Worm (Caenorhabditis elegans) whole organism, L3 larva: ENCODE results near the gene F41G4.7.
A peak's percentile ranks its signal among the peaks of the same experiment; 100 is the strongest.

Experiments
- R02D3.7 ChIP-seq: fragments of 150-350 bp; optimal IDR thresholded peaks from 2 replicates; lab custom pipeline; 2014; ENCODE audit warnings: missing biosample characterization, missing genetic modification characterization
- ama-1 ChIP-seq: fragments of 150-350 bp; optimal IDR thresholded peaks from 2 replicates; lab custom pipeline; 2018
- ceh-28 ChIP-seq: fragments of 150-350 bp; optimal IDR thresholded peaks from 2 replicates; lab custom pipeline; 2014; ENCODE audit warnings: missing biosample characterization, missing genetic modification reagents, missing genetic modification characterization
- ceh-82 ChIP-seq: fragments of 150-350 bp; optimal IDR thresholded peaks from 2 replicates; lab custom pipeline; 2014; ENCODE audit warnings: missing biosample characterization, missing genetic modification characterization
- ceh-9 ChIP-seq: sonication (generic microtip); optimal IDR thresholded peaks from 2 replicates; lab custom pipeline; 2018; ENCODE audit warnings: missing biosample characterization, missing genetic modification characterization
- daf-12 ChIP-seq: fragments of 150-350 bp; optimal IDR thresholded peaks from 2 replicates; lab custom pipeline; 2014; ENCODE audit warnings: missing biosample characterization, missing genetic modification reagents, missing genetic modification characterization
- egl-27 ChIP-seq: sonication (generic microtip); optimal IDR thresholded peaks from 4 replicates; lab custom pipeline; 2017; ENCODE audit warnings: missing biosample characterization, missing genetic modification reagents, missing genetic modification characterization
- egl-5 ChIP-seq: fragments of 150-350 bp; optimal IDR thresholded peaks from 2 replicates; lab custom pipeline; 2017; ENCODE audit warnings: missing biosample characterization, missing genetic modification reagents, missing genetic modification characterization, inconsistent platforms
- elt-1 ChIP-seq: fragments of 150-350 bp; optimal IDR thresholded peaks from 2 replicates; lab custom pipeline; 2014; ENCODE audit warnings: missing biosample characterization, missing genetic modification characterization
- elt-2 ChIP-seq: sonication (generic microtip); optimal IDR thresholded peaks from 2 replicates; lab custom pipeline; 2016; ENCODE audit warnings: missing genetic modification reagents, mild to moderate bottlenecking, missing genetic modification characterization, missing compliant biosample characterization
- eor-1 ChIP-seq, 2 experiments: fragments of 150-350 bp; optimal IDR thresholded peaks; 2 replicates each; lab custom pipeline; 2014 to 2018; ENCODE audit warnings: missing biosample characterization in 2 of 2, missing genetic modification characterization in 2 of 2
- fkh-10 ChIP-seq: sonication (generic microtip); optimal IDR thresholded peaks from 2 replicates; lab custom pipeline; 2017; ENCODE audit warnings: missing biosample characterization, missing genetic modification reagents, missing genetic modification characterization
- fkh-2 ChIP-seq: fragments of 150-350 bp; optimal IDR thresholded peaks from 2 replicates; lab custom pipeline; 2014; ENCODE audit warnings: missing biosample characterization, missing genetic modification reagents, missing genetic modification characterization
- fos-1 ChIP-seq: fragments of 150-350 bp; optimal IDR thresholded peaks from 2 replicates; lab custom pipeline; 2014; ENCODE audit warnings: missing biosample characterization, missing genetic modification characterization
- hmg-11 ChIP-seq: sonication (generic microtip); optimal IDR thresholded peaks from 2 replicates; lab custom pipeline; 2016; ENCODE audit warnings: missing genetic modification characterization, missing compliant biosample characterization
- jun-1 ChIP-seq: fragments of 150-350 bp; optimal IDR thresholded peaks from 2 replicates; lab custom pipeline; 2014; ENCODE audit warnings: missing biosample characterization, missing genetic modification reagents, missing genetic modification characterization
- lin-15B ChIP-seq: fragments of 150-350 bp; optimal IDR thresholded peaks from 2 replicates; lab custom pipeline; 2014; ENCODE audit warnings: missing biosample characterization, missing genetic modification characterization
- lin-39 ChIP-seq: fragments of 150-350 bp; optimal IDR thresholded peaks from 2 replicates; lab custom pipeline; 2018; ENCODE audit warnings: missing biosample characterization, missing genetic modification reagents, missing genetic modification characterization
- lsy-12 ChIP-seq: sonication (generic microtip); optimal IDR thresholded peaks from 2 replicates; lab custom pipeline; 2016; ENCODE audit warnings: mild to moderate bottlenecking, missing genetic modification characterization, missing compliant biosample characterization
- nfya-1 ChIP-seq: sonication (generic microtip); optimal IDR thresholded peaks from 2 replicates; lab custom pipeline; 2017; ENCODE audit warnings: missing genetic modification characterization, mild to moderate bottlenecking, missing compliant biosample characterization, antibody characterized with exemption, moderate library complexity; ENCODE audit not compliant: insufficient read depth
- nhr-12 ChIP-seq: fragments of 150-350 bp; optimal IDR thresholded peaks from 2 replicates; lab custom pipeline; 2014; ENCODE audit warnings: missing biosample characterization, missing genetic modification characterization
- nhr-23 ChIP-seq: fragments of 150-350 bp; optimal IDR thresholded peaks from 2 replicates; lab custom pipeline; 2014; ENCODE audit warnings: missing biosample characterization, missing genetic modification reagents, missing genetic modification characterization
- nhr-237 ChIP-seq: fragments of 150-350 bp; optimal IDR thresholded peaks from 2 replicates; lab custom pipeline; 2014; ENCODE audit warnings: missing biosample characterization, missing genetic modification characterization
- nhr-25 ChIP-seq: sonication (generic microtip); optimal IDR thresholded peaks from 2 replicates; lab custom pipeline; 2017; ENCODE audit warnings: missing biosample characterization, missing genetic modification characterization
- nhr-28 ChIP-seq: fragments of 150-350 bp; optimal IDR thresholded peaks from 2 replicates; lab custom pipeline; 2014; ENCODE audit warnings: missing biosample characterization, missing genetic modification characterization
- nhr-43 ChIP-seq: sonication (generic microtip); optimal IDR thresholded peaks from 2 replicates; lab custom pipeline; 2016; ENCODE audit warnings: mild to moderate bottlenecking, missing genetic modification characterization, missing compliant biosample characterization; ENCODE audit not compliant: poor library complexity, severe bottlenecking
- nhr-76 ChIP-seq: fragments of 150-350 bp; sonication (generic microtip); optimal IDR thresholded peaks from 5 replicates; lab custom pipeline; 2014; ENCODE audit warnings: missing biosample characterization, missing genetic modification characterization
- nhr-77 ChIP-seq: fragments of 150-350 bp; optimal IDR thresholded peaks from 2 replicates; lab custom pipeline; 2014; ENCODE audit warnings: missing biosample characterization, missing genetic modification characterization
- pha-4 ChIP-seq: fragments of 150-350 bp; optimal IDR thresholded peaks from 2 replicates; lab custom pipeline; 2014; ENCODE audit warnings: missing biosample characterization, missing genetic modification reagents, missing genetic modification characterization
- pqm-1 ChIP-seq: fragments of 150-350 bp; optimal IDR thresholded peaks from 2 replicates; lab custom pipeline; 2017; ENCODE audit warnings: missing biosample characterization, missing genetic modification characterization, inconsistent platforms
- sea-2 ChIP-seq: fragments of 150-350 bp; sonication (generic microtip); optimal IDR thresholded peaks from 4 replicates; lab custom pipeline; 2014; ENCODE audit warnings: missing biosample characterization, missing genetic modification reagents, missing genetic modification characterization
- skn-1 ChIP-seq: fragments of 150-350 bp; optimal IDR thresholded peaks from 2 replicates; lab custom pipeline; 2014; ENCODE audit warnings: missing biosample characterization, missing genetic modification characterization
- snpc-4 ChIP-seq: fragments of 150-350 bp; optimal IDR thresholded peaks from 2 replicates; lab custom pipeline; 2014; ENCODE audit warnings: missing biosample characterization, missing genetic modification characterization
- tbx-2 ChIP-seq: sonication (generic microtip); optimal IDR thresholded peaks from 2 replicates; lab custom pipeline; 2016; ENCODE audit warnings: mild to moderate bottlenecking, missing genetic modification characterization, missing compliant biosample characterization
- unc-62 ChIP-seq: fragments of 150-350 bp; sonication (generic microtip); optimal IDR thresholded peaks from 4 replicates; lab custom pipeline; 2014; ENCODE audit warnings: missing biosample characterization, missing genetic modification reagents, missing genetic modification characterization
- ztf-11 ChIP-seq: fragments of 150-350 bp; optimal IDR thresholded peaks from 2 replicates; lab custom pipeline; 2014; ENCODE audit warnings: missing biosample characterization, missing genetic modification characterization
- ztf-4 ChIP-seq: fragments of 150-350 bp; optimal IDR thresholded peaks from 2 replicates; lab custom pipeline; 2014; ENCODE audit warnings: missing biosample characterization, missing genetic modification characterization

F41G4.7 gene

DNA sequence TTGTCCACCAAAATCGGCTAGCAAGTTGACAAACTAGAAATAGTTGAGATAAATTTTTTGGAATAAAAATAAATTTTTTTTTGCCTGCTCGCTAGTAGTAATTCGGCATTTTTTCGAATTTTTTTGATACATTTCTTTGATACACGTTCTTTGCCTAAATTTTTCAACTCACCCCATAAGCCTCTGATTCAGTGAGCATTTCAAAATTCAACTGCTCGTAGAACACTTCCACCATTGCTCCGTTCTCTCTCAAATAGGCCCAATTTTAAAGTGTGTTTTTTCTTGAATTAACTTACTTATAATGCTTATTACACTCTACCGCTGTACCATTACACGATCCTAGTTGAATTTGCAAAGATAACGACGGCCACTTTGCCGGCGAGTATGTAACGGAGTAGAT is 32.7 kb downstream of the F41G4.7 start:
- TF ChIP-seq pha-4 (tag; lab: Kevin White, UChicago) (no peak), snpc-4 (tag; lab: Kevin White, UChicago) (no peak), skn-1 (no peak), fos-1 (tag; lab: Kevin White, UChicago) (no peak), nhr-28 (tag; lab: Kevin White, UChicago) (no peak), elt-1 (tag; lab: Kevin White, UChicago) (no peak), fkh-2 (tag; lab: Kevin White, UChicago) (no peak), lin-39 (tag; lab: Kevin White, UChicago) (no peak), daf-12 (no peak), sea-2 (GFP tag; lab: Kevin White, UChicago) (no peak), R02D3.7 (no peak), ceh-28 (no peak), ama-1 (peak; percentile 7), unc-62 (no peak), ztf-4 (tag; lab: Kevin White, UChicago) (no peak), elt-2 (tag; lab: Kevin White, UChicago) (peak; percentile 5), nhr-12 (no peak)

DNA sequence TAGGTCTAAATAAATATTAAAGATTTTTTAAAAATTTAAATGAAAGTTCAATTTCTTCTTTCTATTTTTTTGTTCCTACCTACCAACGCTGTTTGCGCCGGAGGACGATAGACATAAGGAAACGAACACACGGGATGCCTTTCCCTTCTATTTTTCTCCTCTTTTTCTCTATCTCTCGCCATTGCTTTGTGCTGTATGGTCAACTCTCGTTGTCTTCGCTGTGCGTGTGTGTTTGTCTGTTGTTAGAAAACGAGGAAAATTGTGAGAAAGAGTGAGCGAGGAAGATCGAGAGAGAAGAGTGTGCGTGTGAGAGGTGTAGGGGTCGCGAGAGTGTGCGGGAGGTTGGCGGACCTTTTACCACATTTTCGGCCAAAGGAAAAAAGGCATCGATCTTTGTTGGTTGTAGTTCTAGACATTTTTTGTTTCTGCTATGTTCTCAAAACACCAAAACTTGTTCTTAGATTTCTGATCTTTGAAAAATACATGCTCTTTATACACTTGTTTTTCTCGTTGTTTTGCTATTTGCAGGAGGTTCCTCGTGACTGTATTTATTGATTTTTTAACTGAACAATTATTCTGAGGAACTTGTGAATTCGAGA is 37.0 kb downstream of the F41G4.7 start:
- TF ChIP-seq pqm-1 (tag; lab: Kevin White, UChicago), result peak; percentile 28
- TF ChIP-seq nhr-76 (tag; lab: Kevin White, UChicago), result no peak
- no peak for TF ChIP-seq nhr-28 (tag; lab: Kevin White, UChicago)
- TF ChIP-seq nhr-43 (tag; lab: Kevin White, UChicago), result peak; percentile 25
- TF ChIP-seq nhr-25 (tag; lab: Kevin White, UChicago), result peak; percentile 58
- no peak for TF ChIP-seq tbx-2
- TF ChIP-seq ceh-9 (tag; lab: Kevin White, UChicago), result no peak
- TF ChIP-seq ama-1, result peak; percentile 84
- no peak for TF ChIP-seq nhr-237 (tag; lab: Kevin White, UChicago)
- TF ChIP-seq ceh-28, result no peak
- TF ChIP-seq egl-27 (tag; lab: Kevin White, UChicago), result no peak
- TF ChIP-seq lin-15B, result peak; percentile 22
- no peak for TF ChIP-seq egl-5 (tag; lab: Kevin White, UChicago)
- no peak for TF ChIP-seq ztf-4 (tag; lab: Kevin White, UChicago)
- TF ChIP-seq eor-1 (tag; optimal IDR thresholded peaks at IDR 0.05; lab: Kevin White, UChicago), result no peak
- no peak for TF ChIP-seq ceh-82
- TF ChIP-seq nfya-1, result peak; percentile 79
- TF ChIP-seq pha-4 (tag; lab: Kevin White, UChicago), result peak; percentile 88
- no peak for TF ChIP-seq nhr-77 (tag; lab: Kevin White, UChicago)
- TF ChIP-seq fkh-2 (tag; lab: Kevin White, UChicago), result no peak
- peak; percentile 13 for TF ChIP-seq nhr-23 (tag; lab: Kevin White, UChicago)
- peak; percentile 10 for TF ChIP-seq lsy-12 (tag; lab: Kevin White, UChicago)
- peak; percentile 39 for TF ChIP-seq snpc-4 (tag; lab: Kevin White, UChicago)
- TF ChIP-seq elt-2 (tag; lab: Kevin White, UChicago), result peak; percentile 1
- peak; percentile 89 for TF ChIP-seq hmg-11 (tag; lab: Kevin White, UChicago)
- TF ChIP-seq ztf-11 (tag; lab: Kevin White, UChicago), result no peak
- no peak for TF ChIP-seq fos-1 (tag; lab: Kevin White, UChicago)
- peak; percentile 30 for TF ChIP-seq fkh-10 (GFP tag; lab: Kevin White, UChicago)
- TF ChIP-seq lin-39 (tag; lab: Kevin White, UChicago), result peak; percentile 76
- TF ChIP-seq, all 47 proteins: peak for 14

DNA sequence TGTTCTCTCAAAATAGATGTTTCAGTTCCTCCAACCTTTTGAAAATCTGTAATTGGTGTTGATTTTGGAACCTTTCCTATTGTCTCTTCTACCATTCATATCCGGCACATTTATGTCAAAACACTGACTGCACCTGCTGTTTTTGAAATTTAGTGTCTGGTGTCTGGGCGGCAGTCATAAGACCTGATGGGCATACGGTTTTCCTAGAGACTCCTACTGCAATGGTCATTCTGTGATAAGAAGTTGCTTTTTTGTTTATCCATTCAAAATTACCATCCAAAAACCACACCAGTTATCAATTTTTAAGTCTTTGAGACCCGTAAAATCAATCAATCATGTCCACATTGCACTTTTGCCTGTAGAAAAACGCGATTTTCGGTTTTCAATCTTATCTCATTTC is 37.6 kb downstream of the F41G4.7 start:
- TF ChIP-seq egl-27 (tag; lab: Kevin White, UChicago), result no peak
- no peak for TF ChIP-seq lin-39 (tag; lab: Kevin White, UChicago)
- peak; percentile 39 for TF ChIP-seq ama-1
- TF ChIP-seq jun-1 (tag; lab: Kevin White, UChicago), result no peak
- TF ChIP-seq ztf-4 (tag; lab: Kevin White, UChicago), result no peak
- TF ChIP-seq nhr-77 (tag; lab: Kevin White, UChicago), result no peak
- TF ChIP-seq elt-2 (tag; lab: Kevin White, UChicago), result peak; percentile 14
- TF ChIP-seq, all 47 proteins: peak for 2
